Worm (Caenorhabditis elegans) whole organism, L3 larva: Measurements from ENCODE around the gene unc-78.

Source experiments
- R02D3.7 ChIP-seq: fragments of 150-350 bp; optimal IDR thresholded peaks from 2 replicates; lab custom pipeline; 2014; ENCODE audit warnings: missing biosample characterization, missing genetic modification characterization
- ZK546.5 ChIP-seq: sonication (generic microtip); optimal IDR thresholded peaks from 2 replicates; lab custom pipeline; 2017; ENCODE audit warnings: missing biosample characterization, missing genetic modification characterization
- aly-2 ChIP-seq: fragments of 150-350 bp; optimal IDR thresholded peaks from 2 replicates; lab custom pipeline; 2014; ENCODE audit warnings: missing biosample characterization, missing genetic modification characterization
- ama-1 ChIP-seq: fragments of 150-350 bp; optimal IDR thresholded peaks from 2 replicates; lab custom pipeline; 2018
- ceh-16 ChIP-seq: sonication (generic microtip); optimal IDR thresholded peaks from 2 replicates; lab custom pipeline; 2017; ENCODE audit warnings: missing biosample characterization, missing genetic modification characterization
- ceh-28 ChIP-seq: fragments of 150-350 bp; optimal IDR thresholded peaks from 2 replicates; lab custom pipeline; 2014; ENCODE audit warnings: missing biosample characterization, missing genetic modification reagents, missing genetic modification characterization
- ceh-82 ChIP-seq: fragments of 150-350 bp; optimal IDR thresholded peaks from 2 replicates; lab custom pipeline; 2014; ENCODE audit warnings: missing biosample characterization, missing genetic modification characterization
- ceh-9 ChIP-seq: sonication (generic microtip); optimal IDR thresholded peaks from 2 replicates; lab custom pipeline; 2018; ENCODE audit warnings: missing biosample characterization, missing genetic modification characterization
- daf-12 ChIP-seq: fragments of 150-350 bp; optimal IDR thresholded peaks from 2 replicates; lab custom pipeline; 2014; ENCODE audit warnings: missing biosample characterization, missing genetic modification reagents, missing genetic modification characterization
- egl-27 ChIP-seq: sonication (generic microtip); optimal IDR thresholded peaks from 4 replicates; lab custom pipeline; 2017; ENCODE audit warnings: missing biosample characterization, missing genetic modification reagents, missing genetic modification characterization
- egl-5 ChIP-seq: fragments of 150-350 bp; optimal IDR thresholded peaks from 2 replicates; lab custom pipeline; 2017; ENCODE audit warnings: missing biosample characterization, missing genetic modification reagents, missing genetic modification characterization, inconsistent platforms
- elt-1 ChIP-seq: fragments of 150-350 bp; optimal IDR thresholded peaks from 2 replicates; lab custom pipeline; 2014; ENCODE audit warnings: missing biosample characterization, missing genetic modification characterization
- elt-2 ChIP-seq: sonication (generic microtip); optimal IDR thresholded peaks from 2 replicates; lab custom pipeline; 2016; ENCODE audit warnings: missing genetic modification reagents, mild to moderate bottlenecking, missing genetic modification characterization, missing compliant biosample characterization
- elt-3 ChIP-seq, 3 experiments: fragments of 150-350 bp in 1 of 3; sonication (generic microtip) in 2 of 3; optimal IDR thresholded peaks; 2 replicates in 2 of 3; 4 replicates in 1 of 3; lab custom pipeline; 2014 to 2017; ENCODE audit warnings: missing biosample characterization in 3 of 3, missing genetic modification characterization in 3 of 3
- eor-1 ChIP-seq, 2 experiments: fragments of 150-350 bp; optimal IDR thresholded peaks; 2 replicates each; lab custom pipeline; 2014 to 2018; ENCODE audit warnings: missing biosample characterization in 2 of 2, missing genetic modification characterization in 2 of 2
- fkh-10 ChIP-seq: sonication (generic microtip); optimal IDR thresholded peaks from 2 replicates; lab custom pipeline; 2017; ENCODE audit warnings: missing biosample characterization, missing genetic modification reagents, missing genetic modification characterization
- fkh-2 ChIP-seq: fragments of 150-350 bp; optimal IDR thresholded peaks from 2 replicates; lab custom pipeline; 2014; ENCODE audit warnings: missing biosample characterization, missing genetic modification reagents, missing genetic modification characterization
- fos-1 ChIP-seq: fragments of 150-350 bp; optimal IDR thresholded peaks from 2 replicates; lab custom pipeline; 2014; ENCODE audit warnings: missing biosample characterization, missing genetic modification characterization
- hmg-11 ChIP-seq: sonication (generic microtip); optimal IDR thresholded peaks from 2 replicates; lab custom pipeline; 2016; ENCODE audit warnings: missing genetic modification characterization, missing compliant biosample characterization
- jun-1 ChIP-seq: fragments of 150-350 bp; optimal IDR thresholded peaks from 2 replicates; lab custom pipeline; 2014; ENCODE audit warnings: missing biosample characterization, missing genetic modification reagents, missing genetic modification characterization
- lin-15B ChIP-seq: fragments of 150-350 bp; optimal IDR thresholded peaks from 2 replicates; lab custom pipeline; 2014; ENCODE audit warnings: missing biosample characterization, missing genetic modification characterization
- lin-39 ChIP-seq: fragments of 150-350 bp; optimal IDR thresholded peaks from 2 replicates; lab custom pipeline; 2018; ENCODE audit warnings: missing biosample characterization, missing genetic modification reagents, missing genetic modification characterization
- lsy-12 ChIP-seq: sonication (generic microtip); optimal IDR thresholded peaks from 2 replicates; lab custom pipeline; 2016; ENCODE audit warnings: mild to moderate bottlenecking, missing genetic modification characterization, missing compliant biosample characterization
- mdl-1 ChIP-seq: fragments of 150-350 bp; optimal IDR thresholded peaks from 2 replicates; lab custom pipeline; 2014; ENCODE audit warnings: missing biosample characterization, missing genetic modification characterization
- mml-1 ChIP-seq: fragments of 150-350 bp; sonication (generic microtip); optimal IDR thresholded peaks from 3 replicates; lab custom pipeline; 2014; ENCODE audit warnings: missing biosample characterization, missing genetic modification characterization
- nfya-1 ChIP-seq: sonication (generic microtip); optimal IDR thresholded peaks from 2 replicates; lab custom pipeline; 2017; ENCODE audit warnings: missing genetic modification characterization, mild to moderate bottlenecking, missing compliant biosample characterization, antibody characterized with exemption, moderate library complexity; ENCODE audit not compliant: insufficient read depth
- nhr-11 ChIP-seq: fragments of 150-350 bp; optimal IDR thresholded peaks from 2 replicates; lab custom pipeline; 2014; ENCODE audit warnings: missing biosample characterization, missing genetic modification characterization
- nhr-12 ChIP-seq: fragments of 150-350 bp; optimal IDR thresholded peaks from 2 replicates; lab custom pipeline; 2014; ENCODE audit warnings: missing biosample characterization, missing genetic modification characterization
- nhr-23 ChIP-seq: fragments of 150-350 bp; optimal IDR thresholded peaks from 2 replicates; lab custom pipeline; 2014; ENCODE audit warnings: missing biosample characterization, missing genetic modification reagents, missing genetic modification characterization
- nhr-237 ChIP-seq: fragments of 150-350 bp; optimal IDR thresholded peaks from 2 replicates; lab custom pipeline; 2014; ENCODE audit warnings: missing biosample characterization, missing genetic modification characterization
- nhr-25 ChIP-seq: sonication (generic microtip); optimal IDR thresholded peaks from 2 replicates; lab custom pipeline; 2017; ENCODE audit warnings: missing biosample characterization, missing genetic modification characterization
- nhr-28 ChIP-seq: fragments of 150-350 bp; optimal IDR thresholded peaks from 2 replicates; lab custom pipeline; 2014; ENCODE audit warnings: missing biosample characterization, missing genetic modification characterization
- nhr-43 ChIP-seq: sonication (generic microtip); optimal IDR thresholded peaks from 2 replicates; lab custom pipeline; 2016; ENCODE audit warnings: mild to moderate bottlenecking, missing genetic modification characterization, missing compliant biosample characterization; ENCODE audit not compliant: poor library complexity, severe bottlenecking
- nhr-67 ChIP-seq: fragments of 150-350 bp; optimal IDR thresholded peaks from 2 replicates; lab custom pipeline; 2014; ENCODE audit warnings: missing biosample characterization, missing genetic modification characterization
- nhr-76 ChIP-seq: fragments of 150-350 bp; sonication (generic microtip); optimal IDR thresholded peaks from 5 replicates; lab custom pipeline; 2014; ENCODE audit warnings: missing biosample characterization, missing genetic modification characterization
- nhr-77 ChIP-seq: fragments of 150-350 bp; optimal IDR thresholded peaks from 2 replicates; lab custom pipeline; 2014; ENCODE audit warnings: missing biosample characterization, missing genetic modification characterization
- pha-4 ChIP-seq: fragments of 150-350 bp; optimal IDR thresholded peaks from 2 replicates; lab custom pipeline; 2014; ENCODE audit warnings: missing biosample characterization, missing genetic modification reagents, missing genetic modification characterization
- pqm-1 ChIP-seq: fragments of 150-350 bp; optimal IDR thresholded peaks from 2 replicates; lab custom pipeline; 2017; ENCODE audit warnings: missing biosample characterization, missing genetic modification characterization, inconsistent platforms
- sea-2 ChIP-seq: fragments of 150-350 bp; sonication (generic microtip); optimal IDR thresholded peaks from 4 replicates; lab custom pipeline; 2014; ENCODE audit warnings: missing biosample characterization, missing genetic modification reagents, missing genetic modification characterization
- skn-1 ChIP-seq: fragments of 150-350 bp; optimal IDR thresholded peaks from 2 replicates; lab custom pipeline; 2014; ENCODE audit warnings: missing biosample characterization, missing genetic modification characterization
- snpc-4 ChIP-seq: fragments of 150-350 bp; optimal IDR thresholded peaks from 2 replicates; lab custom pipeline; 2014; ENCODE audit warnings: missing biosample characterization, missing genetic modification characterization
- tbx-2 ChIP-seq: sonication (generic microtip); optimal IDR thresholded peaks from 2 replicates; lab custom pipeline; 2016; ENCODE audit warnings: mild to moderate bottlenecking, missing genetic modification characterization, missing compliant biosample characterization
- unc-39 ChIP-seq: sonication (generic microtip); optimal IDR thresholded peaks from 4 replicates; lab custom pipeline; 2017; ENCODE audit warnings: missing biosample characterization, missing genetic modification characterization
- unc-62 ChIP-seq: fragments of 150-350 bp; sonication (generic microtip); optimal IDR thresholded peaks from 4 replicates; lab custom pipeline; 2014; ENCODE audit warnings: missing biosample characterization, missing genetic modification reagents, missing genetic modification characterization
- zag-1 ChIP-seq: fragments of 150-350 bp; optimal IDR thresholded peaks from 2 replicates; lab custom pipeline; 2014; ENCODE audit warnings: missing biosample characterization, missing genetic modification characterization
- ztf-11 ChIP-seq: fragments of 150-350 bp; optimal IDR thresholded peaks from 2 replicates; lab custom pipeline; 2014; ENCODE audit warnings: missing biosample characterization, missing genetic modification characterization
- ztf-4 ChIP-seq: fragments of 150-350 bp; optimal IDR thresholded peaks from 2 replicates; lab custom pipeline; 2014; ENCODE audit warnings: missing biosample characterization, missing genetic modification characterization

The unc-78 gene

DNA sequence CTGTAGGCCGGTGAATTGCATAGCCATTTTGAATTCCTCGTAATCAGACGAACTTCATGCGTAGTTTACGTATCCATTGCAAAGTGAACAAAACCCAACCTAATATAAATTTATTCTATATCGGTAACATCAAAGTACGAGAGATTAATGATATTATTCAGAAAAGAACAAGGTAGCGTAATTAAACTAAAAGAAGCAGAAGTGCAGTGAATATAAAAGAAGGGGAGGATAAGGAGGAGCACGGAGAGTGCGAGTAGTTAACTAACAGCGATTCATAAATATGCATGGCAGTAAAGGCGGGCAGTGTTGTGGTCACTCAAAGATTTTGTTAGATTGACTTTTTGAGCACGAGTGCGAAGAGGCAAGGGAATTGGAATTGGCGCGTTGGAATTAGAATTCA lies 36.8 kb downstream of the unc-78 start, which contains the start of gene clc-3:
TSS of gene clc-3 (minus strand) at position 101 of the 400 bp plus-strand sequence.
- TF ChIP-seq nhr-12 (no peak), fkh-2 (no peak), snpc-4 (tag; lab: Kevin White, UChicago) (no peak), ztf-11 (tag; lab: Kevin White, UChicago) (no peak), daf-12 (no peak), nhr-23 (tag; lab: Kevin White, UChicago) (no peak), aly-2 (no peak), skn-1 (tag; lab: Kevin White, UChicago) (no peak), ceh-82 (tag; lab: Kevin White, UChicago) (no peak), lin-39 (tag; lab: Kevin White, UChicago) (no peak)
- TF ChIP-seq, all 47 proteins: peak for 0

ce11 chrX:3371264-3371663 lies 40.2 kb downstream of the unc-78 start:
- TF ChIP-seq nhr-28 (tag; lab: Kevin White, UChicago): no peak
- TF ChIP-seq lin-15B (tag; lab: Kevin White, UChicago): no peak
- no peak for TF ChIP-seq R02D3.7
- TF ChIP-seq lin-39 (tag; lab: Kevin White, UChicago): peak; percentile 22
- TF ChIP-seq ceh-16 (tag; lab: Kevin White, UChicago): no peak
- no peak for TF ChIP-seq zag-1 (tag; lab: Kevin White, UChicago)
- no peak for TF ChIP-seq nhr-237 (tag; lab: Kevin White, UChicago)
- peak; percentile 65 for TF ChIP-seq tbx-2 (tag; lab: Kevin White, UChicago)
- peak; percentile 31 for TF ChIP-seq egl-5 (tag; lab: Kevin White, UChicago)
- TF ChIP-seq sea-2 (GFP tag; lab: Kevin White, UChicago): no peak
- no peak for TF ChIP-seq ceh-28
- TF ChIP-seq ceh-9 (tag; lab: Kevin White, UChicago): no peak
- TF ChIP-seq nhr-67 (tag; lab: Kevin White, UChicago): no peak
- TF ChIP-seq pqm-1: peak; percentile 38
- peak; percentile 43 for TF ChIP-seq elt-2 (tag; lab: Kevin White, UChicago)
- no peak for TF ChIP-seq ceh-82 (tag; lab: Kevin White, UChicago)
- TF ChIP-seq egl-27: peak; percentile 38
- TF ChIP-seq unc-62: no peak
- TF ChIP-seq jun-1 (tag; lab: Kevin White, UChicago): peak; percentile 44
- TF ChIP-seq eor-1 (tag; optimal IDR thresholded peaks at IDR 0.05; lab: Kevin White, UChicago): no peak
- peak; percentile 54 for TF ChIP-seq lsy-12 (tag; lab: Kevin White, UChicago)
- TF ChIP-seq snpc-4 (tag; lab: Kevin White, UChicago): no peak
- TF ChIP-seq ZK546.5 (tag; lab: Kevin White, UChicago): no peak
- TF ChIP-seq ama-1 (lab: Kevin White, UChicago): no peak
- no peak for TF ChIP-seq nhr-77 (tag; lab: Kevin White, UChicago)
- no peak for TF ChIP-seq fkh-2
- no peak for TF ChIP-seq nhr-25
- TF ChIP-seq mdl-1 (tag; lab: Kevin White, UChicago): no peak
- no peak for TF ChIP-seq nhr-11 (tag; lab: Kevin White, UChicago)
- TF ChIP-seq nhr-43 (tag; lab: Kevin White, UChicago): peak; percentile 61
- TF ChIP-seq fos-1: no peak
- TF ChIP-seq mml-1 (tag; lab: Kevin White, UChicago): no peak
- no peak for TF ChIP-seq nhr-76 (tag; lab: Kevin White, UChicago)
- TF ChIP-seq elt-3 (tag; optimal IDR thresholded peaks at IDR 0.05; lab: Kevin White, UChicago): no peak
- TF ChIP-seq aly-2: no peak
- peak; percentile 74 for TF ChIP-seq hmg-11 (tag; lab: Kevin White, UChicago)
- TF ChIP-seq nfya-1 (tag; lab: Kevin White, UChicago): peak; percentile 57
- no peak for TF ChIP-seq skn-1 (tag; lab: Kevin White, UChicago)
- TF ChIP-seq nhr-12: no peak
- TF ChIP-seq elt-1 (tag; lab: Kevin White, UChicago): no peak
- TF ChIP-seq nhr-23 (tag; lab: Kevin White, UChicago): peak; percentile 54
- peak; percentile 4 for TF ChIP-seq fkh-10 (GFP tag; lab: Kevin White, UChicago)
- TF ChIP-seq daf-12: no peak
- peak; percentile 67 for TF ChIP-seq pha-4 (tag; lab: Kevin White, UChicago)
- TF ChIP-seq ztf-11 (tag; lab: Kevin White, UChicago): no peak
- TF ChIP-seq ztf-4 (tag; lab: Kevin White, UChicago): peak; percentile 17
- TF ChIP-seq unc-39 (tag; lab: Kevin White, UChicago): no peak
